Fruit fly (Drosophila melanogaster): Measurements from ENCODE around the gene ppan.

ppan gene

DNA sequence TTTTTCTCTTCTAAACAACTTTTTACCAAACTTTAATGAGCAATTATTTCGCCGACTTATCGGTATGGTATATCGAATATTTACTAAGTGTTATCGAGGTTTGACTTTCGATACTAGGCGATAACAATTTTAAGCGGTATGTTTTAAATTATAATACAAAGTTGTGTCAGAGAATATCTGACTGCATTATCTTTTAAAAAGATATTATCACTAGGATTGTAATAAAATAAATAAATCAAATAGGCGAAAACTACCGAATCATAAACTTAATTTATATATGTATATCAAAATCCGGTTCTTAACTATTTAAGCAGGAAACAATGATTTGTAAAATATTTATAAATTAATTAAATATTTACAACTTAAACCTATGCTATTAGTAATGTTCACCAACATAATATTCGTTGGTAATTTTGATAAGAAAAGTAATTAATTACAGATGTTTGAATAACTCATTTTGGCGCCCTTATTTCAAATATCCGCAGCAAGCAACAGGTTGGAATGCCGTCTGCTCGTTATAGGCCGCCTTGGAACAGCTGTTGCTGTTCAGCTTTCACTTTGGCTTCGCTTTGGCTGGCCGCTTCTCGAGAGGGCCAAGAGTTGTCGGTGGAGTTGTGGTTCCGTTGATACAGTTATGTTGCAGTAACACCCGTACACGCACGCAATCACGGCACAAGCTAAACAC lies 8.0 kb upstream of the ppan start, which contains the start of the genes Sec15 and rtet (continued):
- TF ChIP-seq kay (GFP tag; optimal IDR thresholded peaks at IDR 0.05) = no peak
- no peak for TF ChIP-seq CG1529 (GFP tag; optimal IDR thresholded peaks at IDR 0.05)
- TF ChIP-seq CG3847 (GFP tag; IDR thresholded peaks at IDR 0.05) = peak; percentile 48; the same call in 1 of the 2 replicates
- TF ChIP-seq dpn (GFP tag; optimal IDR thresholded peaks at IDR 0.05) = peak in 1 of 2 experiments; percentile 72
- TF ChIP-seq CG12942 (GFP tag; optimal IDR thresholded peaks at IDR 0.05) = peak; percentile 38
- peak; percentile 1 for TF ChIP-seq zfh2 (GFP tag; optimal IDR thresholded peaks at IDR 0.05)
- TF ChIP-seq CG16863 (GFP tag; optimal IDR thresholded peaks at IDR 0.05) = peak; percentile 65
- TF ChIP-seq ftz-f1 (GFP tag; optimal IDR thresholded peaks at IDR 0.05) = no peak
- peak; percentile 22; the same call in 1 of the 3 replicates for TF ChIP-seq CG7963 (GFP tag; IDR thresholded peaks at IDR 0.05; ENCODE audit: partially characterized antibody)
- TF ChIP-seq Awh (GFP tag; IDR thresholded peaks at IDR 0.05) = no peak
- peak; percentile 88 for TF ChIP-seq CG13775 (GFP tag; optimal IDR thresholded peaks at IDR 0.05)
- no peak for TF ChIP-seq CG10321 (GFP tag; IDR thresholded peaks at IDR 0.05)
- peak; percentile 91 for TF ChIP-seq phol (tag; optimal IDR thresholded peaks at IDR 0.05)
- TF ChIP-seq CG8281 (tag; optimal IDR thresholded peaks at IDR 0.05) = no peak
- TF ChIP-seq pfk (GFP tag; optimal IDR thresholded peaks at IDR 0.05) = no peak
- peak; percentile 78 for TF ChIP-seq HLH4C (GFP tag; IDR thresholded peaks at IDR 0.05; ENCODE audit: partially characterized antibody)
- no peak for TF ChIP-seq lab (GFP tag; optimal IDR thresholded peaks at IDR 0.05)
- TF ChIP-seq tio (GFP tag; optimal IDR thresholded peaks at IDR 0.05) = no peak
- no peak for TF ChIP-seq Hand (GFP tag; optimal IDR thresholded peaks at IDR 0.05)
- no peak for TF ChIP-seq CG15073 (GFP tag; optimal IDR thresholded peaks at IDR 0.05)
- no peak for TF ChIP-seq CG10274 (GFP tag; optimal IDR thresholded peaks at IDR 0.05)
- peak; percentile 67; the same call in 1 of the 2 replicates for TF ChIP-seq CG32532 (GFP tag; IDR thresholded peaks at IDR 0.05)
- TF ChIP-seq Deaf1 (tag; optimal IDR thresholded peaks at IDR 0.05) = no peak
- TF ChIP-seq CG1233 (GFP tag; optimal IDR thresholded peaks at IDR 0.05) = peak; percentile 44
- TF ChIP-seq eyg (GFP tag; optimal IDR thresholded peaks at IDR 0.05) = no peak
- TF ChIP-seq Jarid2 (GFP tag; optimal IDR thresholded peaks at IDR 0.05) = no peak
- no peak for TF ChIP-seq ssp (GFP tag; IDR thresholded peaks at IDR 0.05)
- no peak for TF ChIP-seq TFAM (GFP tag; optimal IDR thresholded peaks at IDR 0.05)
- no peak for TF ChIP-seq Nf-YA (GFP tag; IDR thresholded peaks at IDR 0.05)
- TF ChIP-seq Doc3 (GFP tag; IDR thresholded peaks at IDR 0.05; ENCODE audit: partially characterized antibody) = 0 out of 3 replicates have a peak, but pooled peaks have one; percentile 43
- peak; percentile 16 for TF ChIP-seq NC2β (GFP tag; optimal IDR thresholded peaks at IDR 0.05)
- no peak for TF ChIP-seq usp (GFP tag; optimal IDR thresholded peaks at IDR 0.05)
- TF ChIP-seq sc (optimal IDR thresholded peaks at IDR 0.05) = no peak
- TF ChIP-seq sc (GFP tag; optimal IDR thresholded peaks at IDR 0.05) = peak; percentile 5
- TF ChIP-seq ham (GFP tag; IDR thresholded peaks at IDR 0.05) = no peak
- TF ChIP-seq CG2889 (GFP tag; IDR thresholded peaks at IDR 0.05) = peak; percentile 42; the same call in 1 of the 3 replicates
- TF ChIP-seq CG12104 (GFP tag; optimal IDR thresholded peaks at IDR 0.05) = peak; percentile 21
- TF ChIP-seq CG12155 (GFP tag; optimal IDR thresholded peaks at IDR 0.05) = peak; percentile 55
- TF ChIP-seq CG4282 (GFP tag; optimal IDR thresholded peaks at IDR 0.05) = no peak
- TF ChIP-seq CG18011 (GFP tag; optimal IDR thresholded peaks at IDR 0.05) = peak; percentile 17
- TF ChIP-seq jing (GFP tag; optimal IDR thresholded peaks at IDR 0.05) = no peak
- peak; percentile 26 for TF ChIP-seq CG4820 (GFP tag; optimal IDR thresholded peaks at IDR 0.05)
- no peak for TF ChIP-seq tup (GFP tag; optimal IDR thresholded peaks at IDR 0.05)
- TF ChIP-seq nerfin-1 (tag; optimal IDR thresholded peaks at IDR 0.05) = peak; percentile 73
- TF ChIP-seq CG11085 (GFP tag; IDR thresholded peaks at IDR 0.05) = 0 out of 2 replicates have a peak, but pooled peaks have one; percentile 13
- TF ChIP-seq nmo (GFP tag; optimal IDR thresholded peaks at IDR 0.05) = peak; percentile 78
- peak; percentile 27 for TF ChIP-seq Fer2 (tag; optimal IDR thresholded peaks at IDR 0.05)
- TF ChIP-seq unpg (GFP tag; optimal IDR thresholded peaks at IDR 0.05) = peak; percentile 36
- TF ChIP-seq sima (GFP tag; optimal IDR thresholded peaks at IDR 0.05) = no peak
